Worm (Caenorhabditis elegans) whole organism, L2 larva: Measurements from ENCODE around the gene acp-3.

ENCODE experiments used
- aly-2 ChIP-seq: fragments of 150-350 bp; optimal IDR thresholded peaks from 2 replicates; lab custom pipeline; 2014; ENCODE audit warnings: missing biosample characterization, missing genetic modification characterization
- ama-1 ChIP-seq: fragments of 150-350 bp; optimal IDR thresholded peaks from 2 replicates; lab custom pipeline; 2018; ENCODE audit warnings: inconsistent platforms
- blmp-1 ChIP-seq: sonication (generic microtip); optimal IDR thresholded peaks from 2 replicates; lab custom pipeline; 2017; ENCODE audit warnings: missing genetic modification characterization, mild to moderate bottlenecking, missing compliant biosample characterization, antibody characterized with exemption, moderate library complexity; ENCODE audit not compliant: insufficient read depth
- mab-5 ChIP-seq: fragments of 150-350 bp; optimal IDR thresholded peaks from 2 replicates; lab custom pipeline; 2014; ENCODE audit warnings: missing biosample characterization, missing genetic modification characterization
- mdl-1 ChIP-seq, 2 experiments: fragments of 150-350 bp in 1 of 2; sonication (generic microtip) in 1 of 2; optimal IDR thresholded peaks; 2 replicates each; lab custom pipeline; 2017; ENCODE audit warnings: missing biosample characterization in 2 of 2, missing genetic modification characterization in 2 of 2
- nhr-129 ChIP-seq: fragments of 150-350 bp; optimal IDR thresholded peaks from 2 replicates; lab custom pipeline; 2014; ENCODE audit warnings: missing biosample characterization, missing genetic modification characterization
- nhr-21 ChIP-seq: fragments of 150-350 bp; optimal IDR thresholded peaks from 2 replicates; lab custom pipeline; 2014; ENCODE audit warnings: missing biosample characterization, missing genetic modification characterization
- nhr-25 ChIP-seq: fragments of 150-350 bp; sonication (generic microtip); optimal IDR thresholded peaks from 3 replicates; lab custom pipeline; 2014; ENCODE audit warnings: missing biosample characterization, missing genetic modification characterization
- sem-4 ChIP-seq: fragments of 150-350 bp; optimal IDR thresholded peaks from 2 replicates; lab custom pipeline; 2014; ENCODE audit warnings: missing biosample characterization, missing genetic modification reagents, missing genetic modification characterization
- skn-1 ChIP-seq: sonication (generic microtip); optimal IDR thresholded peaks from 2 replicates; lab custom pipeline; 2017; ENCODE audit warnings: missing biosample characterization, missing genetic modification characterization
- sma-3 ChIP-seq: sonication (generic microtip); optimal IDR thresholded peaks from 2 replicates; lab custom pipeline; 2016; ENCODE audit warnings: missing genetic modification reagents, missing genetic modification characterization, missing compliant biosample characterization
- snpc-4 ChIP-seq: fragments of 150-350 bp; optimal IDR thresholded peaks from 2 replicates; lab custom pipeline; 2014; ENCODE audit warnings: missing biosample characterization, missing genetic modification characterization
- unc-39 ChIP-seq: fragments of 150-350 bp; optimal IDR thresholded peaks from 2 replicates; lab custom pipeline; 2014; ENCODE audit warnings: missing biosample characterization, missing genetic modification characterization
- unc-55 ChIP-seq: fragments of 150-350 bp; sonication (generic microtip); optimal IDR thresholded peaks from 3 replicates; lab custom pipeline; 2014; ENCODE audit warnings: missing biosample characterization, missing genetic modification reagents, missing genetic modification characterization

DNA sequence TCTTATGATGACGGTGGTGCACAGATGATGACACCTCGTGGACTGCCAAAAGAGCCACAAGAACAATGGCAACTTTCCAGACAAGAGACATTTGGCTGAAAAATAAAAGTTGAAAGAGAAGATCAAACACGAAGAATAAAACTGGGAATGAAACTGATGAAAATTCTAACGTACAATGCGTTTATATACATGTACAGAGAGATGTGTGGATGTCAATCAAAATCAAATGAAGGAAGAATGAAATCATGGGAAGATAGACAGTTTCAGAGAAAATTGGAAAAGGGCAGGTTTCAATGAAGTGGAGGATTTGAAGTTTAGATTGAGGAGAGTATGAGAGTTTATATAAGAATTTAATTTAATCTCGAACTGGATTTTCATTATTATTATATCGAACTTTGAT, 37.9 kb downstream of the acp-3 start, which contains the start of gene dod-23:
- TF ChIP-seq ama-1 (no peak), skn-1 (tag; lab: Kevin White, UChicago) (no peak), aly-2 (tag; lab: Kevin White, UChicago) (no peak), sma-3 (GFP tag; lab: Kevin White, UChicago) (no peak), nhr-129 (no peak), nhr-21 (tag; lab: Kevin White, UChicago) (no peak), unc-39 (tag; lab: Kevin White, UChicago) (no peak), mab-5 (no peak), blmp-1 (tag; lab: Kevin White, UChicago) (no peak), nhr-25 (tag; lab: Kevin White, UChicago) (no peak), sem-4 (tag; lab: Kevin White, UChicago) (no peak), mdl-1 (tag; optimal IDR thresholded peaks at IDR 0.05; lab: Kevin White, UChicago) (no peak), unc-55 (GFP tag; lab: Kevin White, UChicago) (no peak), snpc-4 (tag; lab: Kevin White, UChicago) (no peak)
